Worm (Caenorhabditis elegans): ENCODE results near the gene C07G2.5.

- TF ChIP-seq dao-5 (tag; optimal IDR thresholded peaks at IDR 0.05) (no peak), W03F9.2 (tag; optimal IDR thresholded peaks at IDR 0.05) (peak; percentile 34)
Observed at ce11 chrIII:4504358-4504757, 5.5 kb upstream of the C07G2.5 start.

Measured in whole organism, L4/young adult.